Worm (Caenorhabditis elegans): Measurements from ENCODE around the gene cyd-1.

Gene cyd-1

ce11 chrII:12944587-12945126, 35.7 kb upstream of the cyd-1 start (continued):
- TF ChIP-seq unc-3 (GFP tag; conservative IDR thresholded peaks at IDR 0.05) (no peak), unc-3 (tag; optimal IDR thresholded peaks at IDR 0.05) (no peak), hlh-8 (tag; optimal IDR thresholded peaks at IDR 0.05) (peak; percentile 25), ceh-9 (tag; optimal IDR thresholded peaks at IDR 0.05) (no peak), ceh-18 (tag; optimal IDR thresholded peaks at IDR 0.05) (peak; percentile 79), unc-55 (GFP tag; optimal IDR thresholded peaks at IDR 0.05) (peak; percentile 8), ceh-22 (tag; optimal IDR thresholded peaks at IDR 0.05) (no peak), ahr-1 (tag; optimal IDR thresholded peaks at IDR 0.05) (no peak), pha-2 (tag; optimal IDR thresholded peaks at IDR 0.05) (peak; percentile 78), dmd-4 (tag; optimal IDR thresholded peaks at IDR 0.05; ENCODE audit: borderline replicate concordance) (no peak), Y22D7AL.16 (tag; optimal IDR thresholded peaks at IDR 0.05) (no peak), ceh-19 (GFP tag; optimal IDR thresholded peaks at IDR 0.05) (no peak), ceh-34 (tag; optimal IDR thresholded peaks at IDR 0.05) (peak; percentile 77), unc-42 (tag; optimal IDR thresholded peaks at IDR 0.05) (peak; percentile 6), ref-2 (tag; optimal IDR thresholded peaks at IDR 0.05) (peak; percentile 85), hlh-15 (tag; optimal IDR thresholded peaks at IDR 0.05) (no peak), pat-9 (tag; optimal IDR thresholded peaks at IDR 0.05) (peak; percentile 34), gmeb-2 (tag; optimal IDR thresholded peaks at IDR 0.05) (peak; percentile 45), npax-4 (tag; optimal IDR thresholded peaks at IDR 0.05) (no peak), ceh-2 (tag; optimal IDR thresholded peaks at IDR 0.05) (peak; percentile 47), ceh-14 (tag; optimal IDR thresholded peaks at IDR 0.05) (no peak), T23F11.4 (GFP tag; optimal IDR thresholded peaks at IDR 0.05) (no peak), tbx-2 (tag; optimal IDR thresholded peaks at IDR 0.05) (peak; percentile 82), nhr-232 (tag; optimal IDR thresholded peaks at IDR 0.05) (peak; percentile 22), zip-5 (tag; optimal IDR thresholded peaks at IDR 0.05) (no peak), ceh-48 (tag; optimal IDR thresholded peaks at IDR 0.05) (no peak), nfya-1 (tag; optimal IDR thresholded peaks at IDR 0.05) (peak; percentile 66), sox-2 (GFP tag; IDR thresholded peaks at IDR 0.05) (peak; percentile 31; the same call in 1 of the 2 replicates), rnt-1 (tag; optimal IDR thresholded peaks at IDR 0.05) (peak; percentile 48), pha-4 (tag; optimal IDR thresholded peaks at IDR 0.05) (no peak), F13H6.1 (tag; optimal IDR thresholded peaks at IDR 0.05) (peak; percentile 37), che-1 (tag; optimal IDR thresholded peaks at IDR 0.05) (no peak), pax-1 (tag; optimal IDR thresholded peaks at IDR 0.05) (no peak), elt-2 (tag; optimal IDR thresholded peaks at IDR 0.05) (peak; percentile 82), hlh-6 (tag; optimal IDR thresholded peaks at IDR 0.05) (peak; percentile 65), madf-2 (tag; optimal IDR thresholded peaks at IDR 0.05) (peak; percentile 26), C08G9.2 (tag; optimal IDR thresholded peaks at IDR 0.05) (peak; percentile 70), dve-1 (tag; optimal IDR thresholded peaks at IDR 0.05) (peak; percentile 35), pros-1 (tag; optimal IDR thresholded peaks at IDR 0.05) (peak; percentile 85), K09A11.1 (tag; optimal IDR thresholded peaks at IDR 0.05; ENCODE audit: insufficient read depth) (no peak), fkh-10 (GFP tag; optimal IDR thresholded peaks at IDR 0.05) (no peak), odd-2 (tag; optimal IDR thresholded peaks at IDR 0.05) (no peak), K02D7.2 (tag; optimal IDR thresholded peaks at IDR 0.05) (no peak), pag-3 (tag; optimal IDR thresholded peaks at IDR 0.05; ENCODE audit: borderline replicate concordance) (no peak), elt-4 (tag; optimal IDR thresholded peaks at IDR 0.05) (no peak), syd-9 (tag; optimal IDR thresholded peaks at IDR 0.05) (peak; percentile 50), ceh-31 (tag; optimal IDR thresholded peaks at IDR 0.05) (peak; percentile 74), hlh-13 (GFP tag; optimal IDR thresholded peaks at IDR 0.05) (no peak), ceh-6 (GFP tag; optimal IDR thresholded peaks at IDR 0.05) (peak; percentile 24)

All from whole organism, late embryonic.